Fruit fly (Drosophila melanogaster) whole organism, embryonic: ENCODE results near the gene HisCl1.

ENCODE experiments used
- Aef1 ChIP-seq: fragments of 200-800 bp; sonication (Bioruptor generic); IDR thresholded peaks from 3 replicates; pipeline ENCODE4 v1.3.6; 2022; ENCODE audit warnings: missing biosample characterization, missing genetic modification characterization
- Antp ChIP-seq: fragments of 200-800 bp; sonication (Bioruptor generic); optimal IDR thresholded peaks from 3 replicates; lab custom pipeline; 2016; ENCODE audit warnings: missing biosample characterization, missing genetic modification characterization
- Bdp1 ChIP-seq: fragments of 200-800 bp; sonication (Bioruptor generic); optimal IDR thresholded peaks from 3 replicates; lab custom pipeline; 2016; ENCODE audit warnings: missing biosample characterization, missing genetic modification characterization
- Blimp-1 ChIP-seq: fragments of 200-800 bp; sonication (Bioruptor generic); optimal IDR thresholded peaks from 3 replicates; lab custom pipeline; 2018; ENCODE audit warnings: missing biosample characterization, missing genetic modification characterization, mild to moderate bottlenecking, moderate library complexity, missing genetic modification reagents
- CG10209 ChIP-seq: fragments of 200-800 bp; sonication (Bioruptor generic); optimal IDR thresholded peaks from 3 replicates; lab custom pipeline; 2017; ENCODE audit warnings: missing biosample characterization, mild to moderate bottlenecking, missing genetic modification characterization, missing genetic modification reagents
- CG11504 ChIP-seq: fragments of 200-800 bp; sonication (Bioruptor generic); optimal IDR thresholded peaks from 3 replicates; lab custom pipeline; 2019; ENCODE audit warnings: missing biosample characterization, mild to moderate bottlenecking, missing genetic modification characterization, moderate library complexity
- CG13894 ChIP-seq: fragments of 200-800 bp; sonication (Bioruptor generic); optimal IDR thresholded peaks from 3 replicates; lab custom pipeline; 2018; ENCODE audit warnings: missing biosample characterization, mild to moderate bottlenecking, missing genetic modification characterization, moderate library complexity
- CG16863 ChIP-seq: fragments of 200-800 bp; sonication (Bioruptor generic); optimal IDR thresholded peaks from 3 replicates; lab custom pipeline; 2016; ENCODE audit warnings: missing biosample characterization, missing genetic modification characterization
- CG18619 ChIP-seq: fragments of 200-800 bp; sonication (Bioruptor generic); optimal IDR thresholded peaks from 3 replicates; lab custom pipeline; 2017; ENCODE audit warnings: missing biosample characterization, mild to moderate bottlenecking, missing genetic modification characterization
- CG3407 ChIP-seq: fragments of 200-800 bp; sonication (Bioruptor generic); optimal IDR thresholded peaks from 2 replicates; lab custom pipeline; 2018; ENCODE audit warnings: missing biosample characterization, mild to moderate bottlenecking, missing genetic modification characterization
- CG3847 ChIP-seq: fragments of 200-800 bp; sonication (Bioruptor generic); IDR thresholded peaks from 2 replicates; pipeline ENCODE4 v1.3.6; 2022; ENCODE audit warnings: missing biosample characterization, missing genetic modification characterization
- CG4617 ChIP-seq: fragments of 200-800 bp; sonication (Bioruptor generic); optimal IDR thresholded peaks from 3 replicates; lab custom pipeline; 2016; ENCODE audit warnings: missing biosample characterization, missing genetic modification characterization, borderline replicate concordance
- CG4820 ChIP-seq: fragments of 200-800 bp; sonication (Bioruptor generic); optimal IDR thresholded peaks from 3 replicates; lab custom pipeline; 2016; ENCODE audit warnings: missing biosample characterization, missing genetic modification characterization
- CG5180 ChIP-seq: fragments of 200-800 bp; sonication (Bioruptor generic); optimal IDR thresholded peaks from 3 replicates; lab custom pipeline; 2017; ENCODE audit warnings: missing biosample characterization, missing genetic modification characterization, mild to moderate bottlenecking, moderate library complexity, missing genetic modification reagents
- CG5953 ChIP-seq: fragments of 200-800 bp; sonication (Bioruptor generic); IDR thresholded peaks from 2 replicates; pipeline ENCODE4 v1.3.6; 2022; ENCODE audit warnings: missing biosample characterization, missing genetic modification characterization
- CG9727 ChIP-seq: fragments of 200-800 bp; sonication (Bioruptor generic); optimal IDR thresholded peaks from 3 replicates; lab custom pipeline; 2017; ENCODE audit warnings: missing biosample characterization, mild to moderate bottlenecking, missing genetic modification characterization
- CrebB ChIP-seq: fragments of 200-800 bp; sonication (Bioruptor generic); optimal IDR thresholded peaks from 3 replicates; lab custom pipeline; 2018; ENCODE audit warnings: missing biosample characterization, mild to moderate bottlenecking, missing genetic modification characterization
- D ChIP-seq, 2 experiments: fragments of 200-800 bp in 1 of 2; fragments of >200 bp in 1 of 2; sonication (Bioruptor generic) in 1 of 2; optimal IDR thresholded peaks; 2 replicates in 1 of 2; 3 replicates in 1 of 2; lab custom pipeline; 2017; ENCODE audit warnings: mild to moderate bottlenecking in 1 of 2, missing biosample characterization in 1 of 2, missing genetic modification characterization in 1 of 2, missing genetic modification reagents in 1 of 2
- D19B ChIP-seq: fragments of 200-800 bp; sonication (Bioruptor generic); optimal IDR thresholded peaks from 2 replicates; lab custom pipeline; 2017; ENCODE audit warnings: missing biosample characterization, mild to moderate bottlenecking, missing genetic modification characterization
- Deaf1 ChIP-seq: fragments of 200-800 bp; optimal IDR thresholded peaks from 3 replicates; lab custom pipeline; 2019; ENCODE audit warnings: missing biosample characterization, mild to moderate bottlenecking, missing genetic modification characterization, moderate library complexity
- Ets97D ChIP-seq: fragments of 200-800 bp; sonication (Bioruptor generic); optimal IDR thresholded peaks from 3 replicates; lab custom pipeline; 2016; ENCODE audit warnings: missing biosample characterization, missing genetic modification characterization
- Lhr ChIP-seq: fragments of 200-800 bp; sonication (Bioruptor generic); optimal IDR thresholded peaks from 3 replicates; lab custom pipeline; 2017; ENCODE audit warnings: mild to moderate bottlenecking, missing biosample characterization, missing genetic modification reagents, missing genetic modification characterization
- Med ChIP-seq: fragments of 200-800 bp; sonication (Bioruptor generic); peaks from one replicate; lab custom pipeline; 2016; ENCODE audit warnings: missing biosample characterization, missing genetic modification characterization, mild to moderate bottlenecking, inconsistent platforms, moderate library complexity
- Usf ChIP-seq: fragments of 200-800 bp; sonication (Bioruptor generic); optimal IDR thresholded peaks from 2 replicates; lab custom pipeline; 2017; ENCODE audit warnings: missing genotype, missing biosample characterization, missing genetic modification characterization
- abd-A ChIP-seq: fragments of 200-800 bp; sonication (Bioruptor generic); optimal IDR thresholded peaks from 3 replicates; lab custom pipeline; 2019; ENCODE audit warnings: missing biosample characterization, mild to moderate bottlenecking, missing genetic modification characterization, moderate library complexity
- amos ChIP-seq: fragments of 200-800 bp; sonication (Bioruptor generic); IDR thresholded peaks from 2 replicates; pipeline ENCODE4 v1.3.6; 2022; ENCODE audit warnings: missing biosample characterization, missing genetic modification characterization; ENCODE audit not compliant: partially characterized antibody
- ato ChIP-seq: fragments of 200-800 bp; sonication (Bioruptor generic); IDR thresholded peaks from 2 replicates; pipeline ENCODE4 v1.3.6; 2022; ENCODE audit warnings: missing biosample characterization, missing genetic modification characterization; ENCODE audit not compliant: partially characterized antibody
- btn ChIP-seq: fragments of 200-800 bp; sonication (Bioruptor generic); optimal IDR thresholded peaks from 2 replicates; lab custom pipeline; 2016; ENCODE audit warnings: missing biosample characterization, missing genetic modification characterization
- crol ChIP-seq: fragments of 200-800 bp; sonication (Bioruptor generic); IDR thresholded peaks from 2 replicates; pipeline ENCODE4 v1.3.6; 2022; ENCODE audit warnings: missing biosample characterization, missing genetic modification characterization
- danr ChIP-seq: fragments of 200-800 bp; sonication (Bioruptor generic); IDR thresholded peaks from 2 replicates; pipeline ENCODE4 v1.3.6; 2022; ENCODE audit warnings: missing biosample characterization, missing genetic modification characterization
- ftz-f1 ChIP-seq: fragments of 200-800 bp; sonication (Bioruptor generic); optimal IDR thresholded peaks from 2 replicates; lab custom pipeline; 2016; ENCODE audit warnings: missing biosample characterization, missing genetic modification characterization
- gsb-n ChIP-seq: fragments of 200-800 bp; sonication (Bioruptor generic); optimal IDR thresholded peaks from 3 replicates; lab custom pipeline; 2018; ENCODE audit warnings: missing biosample characterization, mild to moderate bottlenecking, missing genetic modification characterization
- hth ChIP-seq: fragments of >200 bp; optimal IDR thresholded peaks from 2 replicates; lab custom pipeline; 2017; ENCODE audit warnings: inconsistent platforms
- onecut ChIP-seq: fragments of 200-800 bp; sonication (Bioruptor generic); IDR thresholded peaks from 2 replicates; pipeline ENCODE4 v1.3.6; 2022; ENCODE audit warnings: missing biosample characterization, missing genetic modification characterization
- pho ChIP-seq: fragments of 200-800 bp; sonication (Bioruptor generic); optimal IDR thresholded peaks from 2 replicates; lab custom pipeline; 2016; ENCODE audit warnings: missing biosample characterization, missing genetic modification characterization
- sens ChIP-seq: fragments of 200-800 bp; sonication (Bioruptor generic); peaks from one replicate; lab custom pipeline; 2016; ENCODE audit warnings: missing biosample characterization, missing genetic modification characterization
- sr ChIP-seq: fragments of 200-800 bp; sonication (Bioruptor generic); IDR thresholded peaks from 3 replicates; pipeline ENCODE4 v1.3.6; 2022; ENCODE audit warnings: missing biosample characterization, missing genetic modification characterization
- ttk ChIP-seq: fragments of 200-800 bp; sonication (Bioruptor generic); IDR thresholded peaks from 2 replicates; pipeline ENCODE4 v2.1.2; 2022; ENCODE audit warnings: missing biosample characterization, missing genetic modification characterization
- tup ChIP-seq: fragments of 200-800 bp; sonication (Bioruptor generic); optimal IDR thresholded peaks from 2 replicates; lab custom pipeline; 2016; ENCODE audit warnings: missing biosample characterization, mild to moderate bottlenecking, missing genetic modification characterization, moderate library complexity
- tx ChIP-seq: fragments of 200-800 bp; sonication (Bioruptor generic); optimal IDR thresholded peaks from 2 replicates; lab custom pipeline; 2016; ENCODE audit warnings: missing biosample characterization, missing genetic modification characterization
- zen ChIP-seq: fragments of 200-800 bp; sonication (Bioruptor generic); optimal IDR thresholded peaks from 3 replicates; lab custom pipeline; 2018; ENCODE audit warnings: missing biosample characterization, mild to moderate bottlenecking, missing genetic modification characterization, moderate library complexity

The HisCl1 gene

DNA sequence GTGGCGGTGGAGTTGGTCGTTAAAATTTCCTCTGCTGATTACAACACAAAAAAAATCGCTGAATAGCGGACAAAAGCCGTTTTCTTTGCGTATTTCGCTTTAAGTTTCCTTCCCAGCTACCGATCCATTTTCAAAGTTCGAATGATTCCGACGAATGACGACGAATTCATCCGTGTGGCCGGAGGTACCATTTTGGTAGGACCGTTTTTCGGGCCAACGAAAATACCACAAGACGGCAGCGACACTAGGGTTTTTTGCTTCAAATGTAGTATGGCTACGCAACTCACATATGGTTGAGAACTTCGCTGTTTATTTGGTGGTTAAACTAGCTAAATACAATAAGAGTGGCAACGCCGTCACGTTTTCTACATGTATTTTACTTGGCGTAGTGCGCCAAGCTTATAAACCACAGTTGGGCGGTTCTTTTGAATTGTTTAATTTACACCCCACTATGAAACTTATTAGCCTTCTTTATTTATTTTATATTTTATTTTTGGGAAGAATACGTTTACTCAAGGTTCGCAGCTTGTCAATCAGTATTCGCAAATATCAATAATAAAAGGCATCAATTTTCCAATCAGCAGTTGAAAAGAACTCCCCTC lies 22.6 kb upstream of the HisCl1 start, which contains the start of gene Lk6 (continued):
- peak; percentile 45 for TF ChIP-seq gsb-n
- TF ChIP-seq CG4820 (GFP tag; lab: Kevin White, UChicago): peak; percentile 22
- no peak for TF ChIP-seq Usf (GFP tag; lab: Kevin White, UChicago)
- TF ChIP-seq CG18619 (GFP tag; lab: Kevin White, UChicago): peak; percentile 65
- TF ChIP-seq zen (tag; lab: Kevin White, UChicago): peak; percentile 41
- TF ChIP-seq Lhr: peak; percentile 99
- TF ChIP-seq hth: no peak
- TF ChIP-seq CG9727 (GFP tag; lab: Kevin White, UChicago): peak; percentile 70
- peak; percentile 83 for TF ChIP-seq CrebB
- TF ChIP-seq CG11504 (tag; lab: Kevin White, UChicago): peak; percentile 68
- TF ChIP-seq Ets97D: peak; percentile 96
- TF ChIP-seq Bdp1 (GFP tag; lab: Kevin White, UChicago): peak; percentile 16

DNA sequence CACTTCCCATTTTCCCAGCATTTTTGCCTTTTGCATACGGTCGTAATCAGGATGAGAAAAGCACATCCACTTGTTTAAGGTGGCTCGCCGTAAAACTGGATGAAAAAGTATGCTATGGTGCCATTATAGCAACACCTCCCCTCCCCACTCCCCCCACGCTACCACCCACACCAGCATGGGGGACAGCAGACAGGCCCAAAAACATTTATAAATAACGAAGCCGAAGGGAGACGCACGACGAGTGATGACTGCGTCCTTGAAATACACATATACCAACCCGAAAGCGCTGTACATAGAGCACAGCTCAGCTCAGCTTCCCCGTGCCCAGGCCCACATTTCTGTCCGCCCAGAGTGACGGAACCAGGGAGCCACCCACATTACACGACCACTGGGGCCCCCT lies 16.2 kb upstream of the HisCl1 start:
- TF ChIP-seq Antp (GFP tag; lab: Kevin White, UChicago): no peak
- TF ChIP-seq CG4617 (GFP tag; lab: Kevin White, UChicago): no peak
- peak; percentile 14 for TF ChIP-seq ftz-f1
- peak; percentile 76 for TF ChIP-seq crol (GFP tag; lab: Robert Waterston, UW)
- TF ChIP-seq Blimp-1: no peak
- TF ChIP-seq D (optimal IDR thresholded peaks at IDR 0.05; lab: Kevin White, UChicago): no peak
- TF ChIP-seq D (GFP tag; optimal IDR thresholded peaks at IDR 0.05; lab: Kevin White, UChicago): no peak
- no peak for TF ChIP-seq CG3847 (GFP tag; lab: Robert Waterston, UW)
- no peak for TF ChIP-seq Aef1 (GFP tag; lab: Robert Waterston, UW)
- no peak for TF ChIP-seq CG5180 (GFP tag; lab: Kevin White, UChicago)
- TF ChIP-seq pho (GFP tag; lab: Kevin White, UChicago): no peak
- no peak for TF ChIP-seq D19B (GFP tag; lab: Kevin White, UChicago)
- peak; percentile 69 for TF ChIP-seq Deaf1 (tag; lab: Kevin White, UChicago)
- no peak for TF ChIP-seq danr (GFP tag; lab: Robert Waterston, UW)
- TF ChIP-seq CG3407 (GFP tag; lab: Kevin White, UChicago): no peak
- TF ChIP-seq Med: peak; percentile 63
- no peak for TF ChIP-seq CG10209 (GFP tag; lab: Kevin White, UChicago)
- no peak for TF ChIP-seq sr
- no peak for TF ChIP-seq ato (GFP tag; lab: Robert Waterston, UW)
- TF ChIP-seq tx (GFP tag; lab: Kevin White, UChicago): no peak
- peak; percentile 68 for TF ChIP-seq CG13894
- TF ChIP-seq amos (GFP tag; lab: Robert Waterston, UW): peak; percentile 23; the same call in 1 of the 2 replicates
- no peak for TF ChIP-seq CG5953
- TF ChIP-seq onecut (GFP tag; lab: Robert Waterston, UW): no peak
- peak; percentile 76 for TF ChIP-seq abd-A (tag; lab: Kevin White, UChicago)
- no peak for TF ChIP-seq CG16863 (GFP tag; lab: Kevin White, UChicago)
- TF ChIP-seq sens (GFP tag; lab: Kevin White, UChicago): peak; percentile 43
- no peak for TF ChIP-seq ttk (GFP tag; lab: Robert Waterston, UW)
- no peak for TF ChIP-seq tup (GFP tag; lab: Kevin White, UChicago)
- no peak for TF ChIP-seq btn
